Worm (Caenorhabditis elegans) whole organism, L2 larva: ENCODE data around the gene str-261.
A peak's percentile ranks its signal among the peaks of the same experiment; 100 is the strongest.

ENCODE experiments used
- C34F6.9 ChIP-seq: fragments of 150-350 bp; optimal IDR thresholded peaks from 2 replicates; lab custom pipeline; 2014; ENCODE audit warnings: missing biosample characterization, missing genetic modification characterization
- R02D3.7 ChIP-seq: fragments of 150-350 bp; optimal IDR thresholded peaks from 2 replicates; lab custom pipeline; 2014; ENCODE audit warnings: missing biosample characterization, missing genetic modification characterization
- Y55F3AM.14 ChIP-seq: fragments of 200-800 bp; sonication (Bioruptor generic); optimal IDR thresholded peaks from 2 replicates; lab custom pipeline; 2018; ENCODE audit warnings: mild to moderate bottlenecking, missing genetic modification characterization, missing compliant biosample characterization
- ZK546.5 ChIP-seq: sonication (generic microtip); optimal IDR thresholded peaks from 2 replicates; lab custom pipeline; 2017; ENCODE audit warnings: missing biosample characterization, missing genetic modification characterization
- alr-1 ChIP-seq: fragments of 150-350 bp; optimal IDR thresholded peaks from 2 replicates; lab custom pipeline; 2014; ENCODE audit warnings: missing biosample characterization, missing genetic modification characterization
- aly-2 ChIP-seq: fragments of 150-350 bp; optimal IDR thresholded peaks from 2 replicates; lab custom pipeline; 2014; ENCODE audit warnings: missing biosample characterization, missing genetic modification characterization
- ama-1 ChIP-seq: fragments of 150-350 bp; optimal IDR thresholded peaks from 2 replicates; lab custom pipeline; 2018; ENCODE audit warnings: inconsistent platforms
- blmp-1 ChIP-seq: sonication (generic microtip); optimal IDR thresholded peaks from 2 replicates; lab custom pipeline; 2017; ENCODE audit warnings: missing genetic modification characterization, mild to moderate bottlenecking, missing compliant biosample characterization, antibody characterized with exemption, moderate library complexity; ENCODE audit not compliant: insufficient read depth
- ceh-16 ChIP-seq: fragments of 150-350 bp; optimal IDR thresholded peaks from 2 replicates; lab custom pipeline; 2014; ENCODE audit warnings: missing biosample characterization, missing genetic modification characterization
- crh-2 ChIP-seq: sonication (generic microtip); optimal IDR thresholded peaks from 2 replicates; lab custom pipeline; 2017; ENCODE audit warnings: missing biosample characterization, missing genetic modification characterization
- dmd-4 ChIP-seq: sonication (generic microtip); optimal IDR thresholded peaks from 2 replicates; lab custom pipeline; 2017; ENCODE audit warnings: missing biosample characterization, missing genetic modification characterization
- elt-3 ChIP-seq: sonication (generic microtip); optimal IDR thresholded peaks from 2 replicates; lab custom pipeline; 2017; ENCODE audit warnings: missing biosample characterization, missing genetic modification characterization
- fos-1 ChIP-seq: fragments of 150-350 bp; optimal IDR thresholded peaks from 2 replicates; lab custom pipeline; 2014; ENCODE audit warnings: missing biosample characterization, missing genetic modification characterization
- lin-39 ChIP-seq: fragments of 150-350 bp; optimal IDR thresholded peaks from 2 replicates; lab custom pipeline; 2014; ENCODE audit warnings: missing biosample characterization, missing genetic modification reagents, missing genetic modification characterization
- lsy-2 ChIP-seq, 2 experiments: fragments of 150-350 bp in 1 of 2; sonication (generic microtip) in 1 of 2; optimal IDR thresholded peaks; 2 replicates each; lab custom pipeline; 2014 to 2017; ENCODE audit warnings: missing biosample characterization in 2 of 2, missing genetic modification characterization in 2 of 2
- mdl-1 ChIP-seq, 2 experiments: fragments of 150-350 bp in 1 of 2; sonication (generic microtip) in 1 of 2; optimal IDR thresholded peaks; 2 replicates each; lab custom pipeline; 2017; ENCODE audit warnings: missing biosample characterization in 2 of 2, missing genetic modification characterization in 2 of 2
- nhr-10 ChIP-seq: sonication (generic microtip); optimal IDR thresholded peaks from 2 replicates; lab custom pipeline; 2017; ENCODE audit warnings: missing biosample characterization, missing genetic modification characterization
- nhr-11 ChIP-seq: fragments of 150-350 bp; optimal IDR thresholded peaks from 2 replicates; lab custom pipeline; 2014; ENCODE audit warnings: missing biosample characterization, missing genetic modification characterization
- nhr-12 ChIP-seq: fragments of 150-350 bp; optimal IDR thresholded peaks from 2 replicates; lab custom pipeline; 2014; ENCODE audit warnings: missing biosample characterization, missing genetic modification characterization
- nhr-129 ChIP-seq: fragments of 150-350 bp; optimal IDR thresholded peaks from 2 replicates; lab custom pipeline; 2014; ENCODE audit warnings: missing biosample characterization, missing genetic modification characterization
- nhr-21 ChIP-seq: fragments of 150-350 bp; optimal IDR thresholded peaks from 2 replicates; lab custom pipeline; 2014; ENCODE audit warnings: missing biosample characterization, missing genetic modification characterization
- nhr-23 ChIP-seq: fragments of 150-350 bp; optimal IDR thresholded peaks from 2 replicates; lab custom pipeline; 2014; ENCODE audit warnings: missing biosample characterization, missing genetic modification reagents, missing genetic modification characterization
- nhr-237 ChIP-seq: fragments of 150-350 bp; optimal IDR thresholded peaks from 2 replicates; lab custom pipeline; 2014; ENCODE audit warnings: missing biosample characterization, missing genetic modification characterization
- nhr-6 ChIP-seq: fragments of 150-350 bp; optimal IDR thresholded peaks from 2 replicates; lab custom pipeline; 2014; ENCODE audit warnings: missing biosample characterization, missing genetic modification characterization
- peb-1 ChIP-seq: fragments of 150-350 bp; optimal IDR thresholded peaks from 2 replicates; lab custom pipeline; 2014; ENCODE audit warnings: missing biosample characterization, missing genetic modification characterization
- sem-4 ChIP-seq: fragments of 150-350 bp; optimal IDR thresholded peaks from 2 replicates; lab custom pipeline; 2014; ENCODE audit warnings: missing biosample characterization, missing genetic modification reagents, missing genetic modification characterization
- skn-1 ChIP-seq: sonication (generic microtip); optimal IDR thresholded peaks from 2 replicates; lab custom pipeline; 2017; ENCODE audit warnings: missing biosample characterization, missing genetic modification characterization
- sma-3 ChIP-seq: sonication (generic microtip); optimal IDR thresholded peaks from 2 replicates; lab custom pipeline; 2016; ENCODE audit warnings: missing genetic modification reagents, missing genetic modification characterization, missing compliant biosample characterization
- snpc-4 ChIP-seq: fragments of 150-350 bp; optimal IDR thresholded peaks from 2 replicates; lab custom pipeline; 2014; ENCODE audit warnings: missing biosample characterization, missing genetic modification characterization
- unc-39 ChIP-seq: fragments of 150-350 bp; optimal IDR thresholded peaks from 2 replicates; lab custom pipeline; 2014; ENCODE audit warnings: missing biosample characterization, missing genetic modification characterization
- unc-55 ChIP-seq: fragments of 150-350 bp; sonication (generic microtip); optimal IDR thresholded peaks from 3 replicates; lab custom pipeline; 2014; ENCODE audit warnings: missing biosample characterization, missing genetic modification reagents, missing genetic modification characterization
- unc-62 ChIP-seq: fragments of 150-350 bp; optimal IDR thresholded peaks from 2 replicates; lab custom pipeline; 2014; ENCODE audit warnings: missing biosample characterization, missing genetic modification reagents, missing genetic modification characterization
- zag-1 ChIP-seq: fragments of 150-350 bp; optimal IDR thresholded peaks from 2 replicates; lab custom pipeline; 2014; ENCODE audit warnings: missing biosample characterization, missing genetic modification characterization
- ztf-11 ChIP-seq: sonication (generic microtip); optimal IDR thresholded peaks from 2 replicates; lab custom pipeline; 2017; ENCODE audit warnings: missing biosample characterization, missing genetic modification characterization

The str-261 gene

DNA sequence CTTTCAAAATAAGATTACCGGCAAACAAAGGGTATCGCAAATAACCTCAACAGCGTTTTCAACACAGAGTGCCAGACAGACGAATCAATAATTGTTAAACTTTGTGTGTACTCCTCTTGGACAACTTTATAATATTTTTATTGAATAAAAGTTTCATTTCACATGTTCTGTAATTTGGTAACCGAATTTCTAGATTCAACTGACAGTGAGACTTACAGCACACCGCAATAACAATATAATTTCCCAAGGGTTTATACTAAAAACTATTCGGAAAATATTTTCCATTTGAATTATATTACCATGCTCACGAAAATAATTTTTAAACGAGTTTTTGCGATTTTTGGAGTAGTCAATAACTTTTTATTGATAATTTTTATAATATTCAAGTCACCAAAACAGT, 3.1 kb downstream of the str-261 start, which contains the start of gene str-246:
TSS of gene str-246 (plus strand) at position 301 of the 400 bp plus-strand sequence.
- TF ChIP-seq Y55F3AM.14 (GFP tag; lab: Kevin White, UChicago) (no peak), unc-62 (GFP tag; lab: Kevin White, UChicago) (no peak), dmd-4 (tag; lab: Kevin White, UChicago) (no peak), elt-3 (tag; lab: Kevin White, UChicago) (no peak), nhr-21 (tag; lab: Kevin White, UChicago) (no peak), nhr-23 (tag; lab: Kevin White, UChicago) (no peak), nhr-11 (tag; lab: Kevin White, UChicago) (no peak), blmp-1 (no peak), C34F6.9 (no peak), nhr-237 (tag; lab: Kevin White, UChicago) (no peak), zag-1 (tag; lab: Kevin White, UChicago) (no peak), lsy-2 (tag; optimal IDR thresholded peaks at IDR 0.05; lab: Kevin White, UChicago) (no peak), ama-1 (lab: Kevin White, UChicago) (no peak), nhr-10 (tag; lab: Kevin White, UChicago) (no peak), ceh-16 (tag; lab: Kevin White, UChicago) (no peak), aly-2 (tag; lab: Kevin White, UChicago) (no peak)

DNA sequence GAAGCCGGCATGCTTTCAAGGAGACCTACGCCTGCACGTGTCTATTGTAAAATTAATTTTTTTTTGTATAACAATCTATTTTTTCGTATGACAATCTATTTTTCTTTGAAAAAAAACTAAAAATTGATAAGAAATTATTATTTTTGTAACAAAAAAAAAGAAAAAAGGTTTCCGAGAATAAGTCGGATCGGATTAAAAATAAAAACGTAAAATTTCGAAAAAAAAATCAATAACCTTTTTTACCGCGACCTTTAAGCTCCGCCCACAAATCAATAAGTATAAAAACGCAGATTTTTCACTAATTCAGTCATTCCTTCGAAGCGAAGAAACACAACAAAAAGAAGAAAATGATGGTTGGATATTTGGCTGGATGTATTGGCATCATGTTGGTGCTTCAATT, 5.1 kb downstream of the str-261 start, which contains the start of gene W09D6.4:
TSS of gene W09D6.4 (plus strand) at position 301 of the 400 bp plus-strand sequence.
- TF ChIP-seq sma-3 (GFP tag; lab: Kevin White, UChicago): no peak
- TF ChIP-seq dmd-4 (tag; lab: Kevin White, UChicago): no peak
- no peak for TF ChIP-seq crh-2 (tag; lab: Kevin White, UChicago)
- no peak for TF ChIP-seq nhr-11 (tag; lab: Kevin White, UChicago)
- no peak for TF ChIP-seq ZK546.5 (tag; lab: Kevin White, UChicago)
- TF ChIP-seq Y55F3AM.14 (GFP tag; lab: Kevin White, UChicago): no peak
- TF ChIP-seq unc-39 (tag; lab: Kevin White, UChicago): no peak
- TF ChIP-seq nhr-12: no peak
- no peak for TF ChIP-seq unc-62 (GFP tag; lab: Kevin White, UChicago)
- TF ChIP-seq elt-3 (tag; lab: Kevin White, UChicago): no peak
- no peak for TF ChIP-seq nhr-6 (tag; lab: Kevin White, UChicago)
- TF ChIP-seq nhr-10 (tag; lab: Kevin White, UChicago): no peak
- TF ChIP-seq mdl-1 (tag; optimal IDR thresholded peaks at IDR 0.05; lab: Kevin White, UChicago): no peak
- TF ChIP-seq, all 48 proteins: peak for 0

DNA sequence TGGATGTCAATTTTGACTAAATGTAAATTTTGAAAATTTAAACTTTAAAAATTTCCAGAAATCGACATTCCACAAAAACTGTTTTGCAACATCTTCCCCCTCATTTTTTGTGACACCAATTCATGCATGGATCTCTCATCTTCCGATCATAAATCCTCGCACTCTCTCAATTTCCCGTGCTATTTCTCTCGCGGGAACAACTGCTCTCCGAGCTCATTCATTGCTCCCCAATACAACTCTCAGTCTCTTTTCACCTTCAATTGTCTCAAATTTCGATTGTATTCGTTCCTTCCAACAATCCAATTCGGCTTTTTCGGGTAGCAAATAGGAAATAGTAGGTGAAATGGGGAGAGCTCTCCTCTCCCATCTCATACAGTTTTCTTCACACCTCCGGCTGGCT, 8.3 kb downstream of the str-261 start:
- no peak for TF ChIP-seq skn-1
- no peak for TF ChIP-seq C34F6.9
- no peak for TF ChIP-seq nhr-129 (tag; lab: Kevin White, UChicago)
- TF ChIP-seq nhr-10 (tag; lab: Kevin White, UChicago): no peak
- TF ChIP-seq nhr-11 (tag; lab: Kevin White, UChicago): no peak
- no peak for TF ChIP-seq ceh-16 (tag; lab: Kevin White, UChicago)
- no peak for TF ChIP-seq peb-1 (tag; lab: Kevin White, UChicago)
- TF ChIP-seq elt-3 (tag; lab: Kevin White, UChicago): no peak
- TF ChIP-seq unc-55 (GFP tag; lab: Kevin White, UChicago): no peak
- TF ChIP-seq sem-4 (tag; lab: Kevin White, UChicago): no peak
- TF ChIP-seq aly-2 (tag; lab: Kevin White, UChicago): no peak
- TF ChIP-seq nhr-6 (tag; lab: Kevin White, UChicago): no peak
- no peak for TF ChIP-seq nhr-12
- TF ChIP-seq zag-1 (tag; lab: Kevin White, UChicago): no peak
- TF ChIP-seq ama-1 (lab: Kevin White, UChicago): no peak
- no peak for TF ChIP-seq unc-62 (GFP tag; lab: Kevin White, UChicago)
- no peak for TF ChIP-seq snpc-4
- TF ChIP-seq R02D3.7 (tag; lab: Kevin White, UChicago): no peak
- no peak for TF ChIP-seq lin-39 (tag; lab: Kevin White, UChicago)
- TF ChIP-seq, all 48 proteins: peak for 0

DNA sequence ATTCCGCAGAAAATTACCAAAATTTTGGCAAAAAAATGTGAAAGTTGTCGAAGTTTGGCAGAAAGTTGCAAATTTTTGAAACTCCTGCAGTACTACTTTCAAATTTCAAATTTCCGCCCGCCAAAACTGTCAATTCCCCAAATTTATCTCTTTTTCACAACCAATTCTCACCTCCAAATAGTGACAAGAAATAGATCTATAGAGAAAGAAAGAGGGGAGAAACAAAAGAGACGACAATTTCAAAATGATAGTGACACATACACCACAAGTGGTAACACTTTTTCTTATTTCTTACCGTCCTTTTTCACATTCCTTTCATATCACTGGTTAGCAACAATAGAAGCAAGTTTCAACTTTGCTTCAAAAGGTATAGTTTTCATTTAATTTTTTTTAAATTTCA, 9.7 kb downstream of the str-261 start:
- TF ChIP-seq alr-1 (tag; lab: Kevin White, UChicago): no peak
- TF ChIP-seq fos-1: peak; percentile 31
- TF ChIP-seq nhr-12: no peak
- no peak for TF ChIP-seq ztf-11 (tag; lab: Kevin White, UChicago)
- no peak for TF ChIP-seq R02D3.7 (tag; lab: Kevin White, UChicago)
- no peak for TF ChIP-seq dmd-4 (tag; lab: Kevin White, UChicago)
